Worm (Caenorhabditis elegans) whole organism, late embryonic: ENCODE data around the gene C52A10.3.
A peak's percentile ranks its signal among the peaks of the same experiment; 100 is the strongest.

Source experiments
- Y22D7AL.16 ChIP-seq: sonication (generic microtip); optimal IDR thresholded peaks from 2 replicates; lab custom pipeline; 2016; ENCODE audit warnings: missing genetic modification characterization, missing compliant biosample characterization
- ceh-2 ChIP-seq: sonication (generic microtip); optimal IDR thresholded peaks from 2 replicates; lab custom pipeline; 2016; ENCODE audit warnings: missing genotype, missing genetic modification characterization, missing compliant biosample characterization
- ceh-31 ChIP-seq: sonication (generic microtip); optimal IDR thresholded peaks from 2 replicates; lab custom pipeline; 2016; ENCODE audit warnings: missing genetic modification characterization, missing compliant biosample characterization
- ceh-34 ChIP-seq: sonication (generic microtip); optimal IDR thresholded peaks from 2 replicates; lab custom pipeline; 2016; ENCODE audit warnings: mild to moderate bottlenecking, missing genetic modification characterization, missing compliant biosample characterization
- ceh-45 ChIP-seq: fragments of 200-800 bp; sonication (Bioruptor generic); IDR thresholded peaks from 2 replicates; pipeline ENCODE4 v1.3.6; 2022; ENCODE audit warnings: missing genetic modification reagents, missing genetic modification characterization, missing compliant biosample characterization
- ceh-9 ChIP-seq: sonication (generic microtip); optimal IDR thresholded peaks from 2 replicates; lab custom pipeline; 2016; ENCODE audit warnings: mild to moderate bottlenecking, missing genetic modification characterization, inconsistent platforms, missing compliant biosample characterization
- dmd-4 ChIP-seq: sonication (generic microtip); optimal IDR thresholded peaks from 2 replicates; lab custom pipeline; 2016; ENCODE audit warnings: borderline replicate concordance, missing genetic modification characterization, missing compliant biosample characterization
- dve-1 ChIP-seq: sonication (generic microtip); optimal IDR thresholded peaks from 2 replicates; lab custom pipeline; 2017; ENCODE audit warnings: antibody characterized with exemption, mild to moderate bottlenecking, missing genetic modification characterization, missing compliant biosample characterization
- elt-4 ChIP-seq: sonication (generic microtip); optimal IDR thresholded peaks from 2 replicates; lab custom pipeline; 2016; ENCODE audit warnings: missing genetic modification characterization, missing compliant biosample characterization
- fax-1 ChIP-seq: sonication (generic microtip); optimal IDR thresholded peaks from 2 replicates; lab custom pipeline; 2016; ENCODE audit warnings: missing genotype, missing genetic modification characterization, missing compliant biosample characterization
- fkh-6 ChIP-seq: sonication (generic microtip); optimal IDR thresholded peaks from 2 replicates; lab custom pipeline; 2016; ENCODE audit warnings: missing genetic modification characterization, missing compliant biosample characterization
- gmeb-2 ChIP-seq: sonication (generic microtip); optimal IDR thresholded peaks from 2 replicates; lab custom pipeline; 2016; ENCODE audit warnings: missing genetic modification characterization, inconsistent platforms, missing compliant biosample characterization
- lim-6 ChIP-seq: sonication (generic microtip); optimal IDR thresholded peaks from 2 replicates; lab custom pipeline; 2016; ENCODE audit warnings: missing genetic modification characterization, missing compliant biosample characterization
- lin-11 ChIP-seq: fragments of 200-800 bp; sonication (Bioruptor generic); optimal IDR thresholded peaks from 2 replicates; lab custom pipeline; 2018; ENCODE audit warnings: mild to moderate bottlenecking, missing genetic modification characterization, missing compliant biosample characterization
- mec-3 ChIP-seq: sonication (generic microtip); optimal IDR thresholded peaks from 2 replicates; lab custom pipeline; 2016; ENCODE audit warnings: borderline replicate concordance, missing genetic modification characterization, missing compliant biosample characterization
- nfya-1 ChIP-seq: sonication (generic microtip); optimal IDR thresholded peaks from 2 replicates; lab custom pipeline; 2017; ENCODE audit warnings: missing genetic modification characterization, mild to moderate bottlenecking, missing compliant biosample characterization, antibody characterized with exemption, moderate library complexity
- nhr-11 ChIP-seq: fragments of 150-350 bp; optimal IDR thresholded peaks from 2 replicates; lab custom pipeline; 2014; ENCODE audit warnings: missing biosample characterization, missing genetic modification characterization
- odd-2 ChIP-seq: sonication (generic microtip); optimal IDR thresholded peaks from 2 replicates; lab custom pipeline; 2017; ENCODE audit warnings: antibody characterized with exemption, mild to moderate bottlenecking, missing genetic modification characterization, missing compliant biosample characterization
- pag-3 ChIP-seq: sonication (generic microtip); optimal IDR thresholded peaks from 2 replicates; lab custom pipeline; 2016; ENCODE audit warnings: missing compliant biosample characterization, missing genetic modification characterization, borderline replicate concordance
- pax-1 ChIP-seq: fragments of 150-350 bp; optimal IDR thresholded peaks from 2 replicates; lab custom pipeline; 2014; ENCODE audit warnings: missing biosample characterization, missing genetic modification characterization
- pha-2 ChIP-seq: sonication (generic microtip); optimal IDR thresholded peaks from 2 replicates; lab custom pipeline; 2017; ENCODE audit warnings: mild to moderate bottlenecking, missing genetic modification characterization, missing compliant biosample characterization
- pqm-1 ChIP-seq: sonication (generic microtip); optimal IDR thresholded peaks from 2 replicates; lab custom pipeline; 2016; ENCODE audit warnings: missing genetic modification characterization, missing compliant biosample characterization
- sdc-2 ChIP-seq: sonication (generic microtip); optimal IDR thresholded peaks from 2 replicates; lab custom pipeline; 2016; ENCODE audit warnings: missing genotype, missing genetic modification characterization, missing compliant biosample characterization
- syd-9 ChIP-seq: sonication (generic microtip); optimal IDR thresholded peaks from 2 replicates; lab custom pipeline; 2016; ENCODE audit warnings: mild to moderate bottlenecking, missing genetic modification characterization, moderate library complexity, missing compliant biosample characterization
- tbx-2 ChIP-seq: sonication (generic microtip); optimal IDR thresholded peaks from 2 replicates; lab custom pipeline; 2016; ENCODE audit warnings: missing genetic modification characterization, missing compliant biosample characterization
- tbx-7 ChIP-seq: sonication (generic microtip); optimal IDR thresholded peaks from 2 replicates; lab custom pipeline; 2016; ENCODE audit warnings: missing genotype, missing genetic modification characterization, missing compliant biosample characterization
- unc-3 ChIP-seq, 2 experiments: fragments of 200-800 bp in 1 of 2; sonication (Bioruptor generic) in 1 of 2; sonication (generic microtip) in 1 of 2; conservative IDR thresholded peaks in 1 of 2; optimal IDR thresholded peaks in 1 of 2; 2 replicates each; pipeline versions ENCODE4 v1.3.6 to Lab custom; 2016 to 2022; ENCODE audit warnings: missing compliant biosample characterization in 2 of 2, missing genetic modification characterization in 2 of 2, missing genetic modification reagents in 1 of 2
- unc-55 ChIP-seq: sonication (generic microtip); optimal IDR thresholded peaks from 2 replicates; lab custom pipeline; 2017; ENCODE audit warnings: missing biosample characterization, missing genetic modification reagents, missing genetic modification characterization
- zip-5 ChIP-seq: sonication (generic microtip); optimal IDR thresholded peaks from 2 replicates; lab custom pipeline; 2016; ENCODE audit warnings: missing genetic modification characterization, missing compliant biosample characterization
- ztf-16 ChIP-seq: sonication (generic microtip); optimal IDR thresholded peaks from 2 replicates; lab custom pipeline; 2017; ENCODE audit warnings: missing genetic modification characterization, missing compliant biosample characterization

C52A10.3 gene

ce11 chrV:5243036-5243435 is 3.7 kb upstream of the C52A10.3 start, which contains the start of gene cest-35.1:
cest-35.1 (minus strand) TSS chrV:5243136.
- TF ChIP-seq unc-55 (GFP tag; lab: Kevin White, UChicago) (no peak), ceh-2 (no peak), elt-4 (no peak), fkh-6 (tag; lab: Kevin White, UChicago) (no peak), sdc-2 (no peak), ceh-45 (GFP tag; lab: Robert Waterston, UW) (no peak)

ce11 chrV:5239903-5240302 is 599 bp upstream of the C52A10.3 start, which contains the start of gene B0238.15:
B0238.15 (plus strand) TSS chrV:5240203.
- TF ChIP-seq gmeb-2 (tag; lab: Kevin White, UChicago) (no peak), pha-2 (no peak), unc-3 (GFP tag; conservative IDR thresholded peaks at IDR 0.05; lab: Robert Waterston, UW) (no peak), unc-3 (tag; optimal IDR thresholded peaks at IDR 0.05; lab: Kevin White, UChicago) (no peak), tbx-2 (tag; lab: Kevin White, UChicago) (no peak), Y22D7AL.16 (no peak), odd-2 (no peak), lin-11 (tag; lab: Kevin White, UChicago) (no peak), tbx-7 (tag; lab: Kevin White, UChicago) (no peak)

- no peak for TF ChIP-seq zip-5 (tag; lab: Kevin White, UChicago)
Measured at ce11 chrV:5237116-5237515, 2.2 kb downstream of the C52A10.3 start, which contains the start of gene cest-35.2. cest-35.2 (minus strand) TSS chrV:5237216.

DNA sequence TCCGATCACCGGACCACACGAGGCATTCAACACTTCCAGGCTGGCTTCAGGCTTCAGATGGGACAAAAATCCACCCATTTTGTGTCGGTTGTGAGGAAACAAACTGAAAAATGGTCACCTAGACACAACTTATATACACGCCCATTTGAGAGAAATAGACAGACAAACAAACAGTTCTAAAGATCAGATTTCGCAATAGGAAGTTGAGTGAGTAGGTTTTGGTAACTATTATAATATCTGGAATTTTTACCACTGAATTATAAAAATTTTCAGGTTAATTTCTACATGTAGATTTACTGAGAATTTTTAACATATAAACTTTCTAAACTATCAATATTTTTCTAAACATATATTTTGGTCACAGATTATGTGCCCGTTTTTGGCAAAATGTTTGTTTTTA is 5.5 kb downstream of the C52A10.3 start, which contains the start of gene cest-32:
TSS of gene cest-32 (minus strand) at position 115 of the 400 bp plus-strand sequence.
- TF ChIP-seq nhr-11 (tag; lab: Kevin White, UChicago) (no peak), pag-3 (no peak)

ce11 chrV:5228513-5228912 is 10.8 kb downstream of the C52A10.3 start:
- TF ChIP-seq fax-1 (tag; lab: Kevin White, UChicago) (no peak), dmd-4 (tag; lab: Kevin White, UChicago) (no peak)

ce11 chrV:5225660-5226059 is 13.6 kb downstream of the C52A10.3 start:
- TF ChIP-seq lim-6 = no peak

DNA sequence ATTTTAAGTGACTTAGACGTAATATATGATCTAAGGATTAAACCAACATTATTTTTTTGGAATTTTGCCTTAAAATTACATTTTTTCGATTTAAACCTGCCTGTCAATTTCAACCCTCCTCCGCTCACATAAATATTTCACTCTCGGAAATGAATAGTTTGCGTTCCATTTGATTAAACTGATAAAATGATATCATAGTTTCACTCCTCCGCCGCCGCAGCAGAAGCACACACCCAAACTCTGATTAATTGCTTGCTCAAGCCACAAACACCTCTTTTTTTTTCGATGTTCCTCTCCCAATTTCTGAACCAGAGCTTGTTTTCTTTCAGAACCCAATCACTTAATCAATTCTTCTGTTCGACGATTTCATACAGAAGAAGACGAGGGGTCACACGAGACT is 16.3 kb downstream of the C52A10.3 start, which contains the start of gene Y49G5B.1:
TSS of gene Y49G5B.1 (plus strand) at position 324 of the 400 bp plus-strand sequence.
- TF ChIP-seq ceh-9 (tag; lab: Kevin White, UChicago) (no peak), lim-6 (no peak), fkh-6 (tag; lab: Kevin White, UChicago) (no peak), pqm-1 (tag; lab: Kevin White, UChicago) (no peak), pax-1 (no peak), dve-1 (no peak), pha-2 (no peak), ztf-16 (tag; lab: Kevin White, UChicago) (no peak), ceh-34 (tag; lab: Kevin White, UChicago) (no peak)

DNA sequence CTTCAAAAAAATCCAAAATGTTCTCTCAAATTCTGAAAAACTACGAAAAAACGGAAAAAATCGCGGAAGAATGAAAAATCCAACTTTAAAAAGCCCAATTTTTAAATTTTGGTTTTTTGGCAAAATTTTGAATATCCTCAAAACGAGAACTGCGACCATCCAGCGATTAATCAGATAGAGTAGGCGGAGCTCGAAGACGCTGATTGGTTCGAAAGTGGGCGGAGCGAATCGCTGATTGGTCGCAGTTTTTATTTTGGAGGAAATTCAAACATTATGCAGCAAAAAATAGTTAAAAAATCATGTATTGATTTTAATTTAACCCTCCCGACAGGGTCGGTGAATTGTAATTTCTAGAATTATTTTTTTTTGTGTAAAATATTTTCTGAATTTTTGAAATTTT is 25.6 kb downstream of the C52A10.3 start:
- TF ChIP-seq syd-9 (tag; lab: Kevin White, UChicago) = no peak
- no peak for TF ChIP-seq ceh-31 (tag; lab: Kevin White, UChicago)
- no peak for TF ChIP-seq mec-3 (tag; lab: Kevin White, UChicago)
- peak; percentile 92 for TF ChIP-seq nfya-1
- TF ChIP-seq, all 69 proteins: peak for 1
